Fruit fly (Drosophila melanogaster): ENCODE measurements around the gene xit.

The xit gene

dm6 chrX:6855366-6856200, 34.8 kb downstream of the xit start (continued):
- peak; percentile 29 for TF ChIP-seq Spps (tag; optimal IDR thresholded peaks at IDR 0.05)
- TF ChIP-seq danr (GFP tag; IDR thresholded peaks at IDR 0.05) = no peak
- TF ChIP-seq Scr (GFP tag; IDR thresholded peaks at IDR 0.05; ENCODE audit: partially characterized antibody) = no peak
- TF ChIP-seq twi (tag; optimal IDR thresholded peaks at IDR 0.05) = peak; percentile 82
- peak; percentile 84 for TF ChIP-seq fd96Cb (tag; optimal IDR thresholded peaks at IDR 0.05)
- peak; percentile 71 for TF ChIP-seq CG4820 (GFP tag; optimal IDR thresholded peaks at IDR 0.05)
- peak; percentile 90 for TF ChIP-seq lmd (GFP tag; IDR thresholded peaks at IDR 0.05)
- no peak for TF ChIP-seq CG31365 (tag; optimal IDR thresholded peaks at IDR 0.05)
- TF ChIP-seq seq (GFP tag; IDR thresholded peaks at IDR 0.05) = peak; percentile 88
- TF ChIP-seq Bteb2 (GFP tag; optimal IDR thresholded peaks at IDR 0.05) = peak; percentile 68
- peak; percentile 60 for TF ChIP-seq CG33213 (GFP tag; optimal IDR thresholded peaks at IDR 0.05)
- peak; percentile 88 for TF ChIP-seq Hsf (GFP tag; optimal IDR thresholded peaks at IDR 0.05)
- peak; percentile 83 for TF ChIP-seq CG17829 (tag; optimal IDR thresholded peaks at IDR 0.05)
- peak; percentile 88 for TF ChIP-seq slou (GFP tag; optimal IDR thresholded peaks at IDR 0.05)
- peak; percentile 81 for TF ChIP-seq Nf-YB (GFP tag; optimal IDR thresholded peaks at IDR 0.05)
- no peak for TF ChIP-seq repo (GFP tag; optimal IDR thresholded peaks at IDR 0.05)
- peak; percentile 62 for TF ChIP-seq vfl (GFP tag; optimal IDR thresholded peaks at IDR 0.05)
- peak; percentile 94 for TF ChIP-seq CG7556 (GFP tag; optimal IDR thresholded peaks at IDR 0.05)
- TF ChIP-seq peb (GFP tag; IDR thresholded peaks at IDR 0.05) = peak; percentile 18; the same call in 1 of the 2 replicates
- TF ChIP-seq CG10543 (GFP tag; optimal IDR thresholded peaks at IDR 0.05) = peak; percentile 81
- TF ChIP-seq eyg (GFP tag; optimal IDR thresholded peaks at IDR 0.05) = peak; percentile 61
- TF ChIP-seq CG4617 (GFP tag; optimal IDR thresholded peaks at IDR 0.05; ENCODE audit: borderline replicate concordance) = peak; percentile 9
- TF ChIP-seq HLH54F (GFP tag; optimal IDR thresholded peaks at IDR 0.05) = peak; percentile 19
- peak; percentile 50 for TF ChIP-seq psq (GFP tag; optimal IDR thresholded peaks at IDR 0.05)
- peak; percentile 73 for TF ChIP-seq nau (GFP tag; optimal IDR thresholded peaks at IDR 0.05)
- no peak for TF ChIP-seq zen2 (GFP tag; IDR thresholded peaks at IDR 0.05; ENCODE audit: partially characterized antibody)
- peak; percentile 42 for TF ChIP-seq fu2 (GFP tag; optimal IDR thresholded peaks at IDR 0.05)
- TF ChIP-seq CG7928 (GFP tag; optimal IDR thresholded peaks at IDR 0.05) = no peak
- peak; percentile 77 for TF ChIP-seq kay (GFP tag; optimal IDR thresholded peaks at IDR 0.05)
- TF ChIP-seq CG3163 (GFP tag; optimal IDR thresholded peaks at IDR 0.05) = peak; percentile 3
- no peak for TF ChIP-seq bigmax (GFP tag; optimal IDR thresholded peaks at IDR 0.05)
- peak; percentile 77 for TF ChIP-seq H15 (GFP tag; IDR thresholded peaks at IDR 0.05)
- no peak for TF ChIP-seq amos (GFP tag; IDR thresholded peaks at IDR 0.05; ENCODE audit: partially characterized antibody)
- TF ChIP-seq Oaz (GFP tag; IDR thresholded peaks at IDR 0.05) = no peak; the same call in none of the 2 replicates
- TF ChIP-seq da (GFP tag; optimal IDR thresholded peaks at IDR 0.05) = peak; percentile 61
- peak; percentile 91 for TF ChIP-seq CG9437 (GFP tag; optimal IDR thresholded peaks at IDR 0.05)
- peak; percentile 65 for TF ChIP-seq sisA (GFP tag; IDR thresholded peaks at IDR 0.05)
- TF ChIP-seq gt (GFP tag; IDR thresholded peaks at IDR 0.05) = 0 out of 2 replicates have a peak, but pooled peaks have one; percentile 10
- TF ChIP-seq CG1832 (GFP tag; optimal IDR thresholded peaks at IDR 0.05) = peak; percentile 60
- TF ChIP-seq CG3995 (GFP tag; optimal IDR thresholded peaks at IDR 0.05) = no peak
- no peak for TF ChIP-seq CG13287 (GFP tag; IDR thresholded peaks at IDR 0.05; ENCODE audit: partially characterized antibody)
- no peak for TF ChIP-seq HLH4C (GFP tag; IDR thresholded peaks at IDR 0.05; ENCODE audit: partially characterized antibody)
- peak; percentile 61 for TF ChIP-seq CG13624 (GFP tag; optimal IDR thresholded peaks at IDR 0.05)
- TF ChIP-seq Dp (GFP tag; optimal IDR thresholded peaks at IDR 0.05) = no peak
- no peak for TF ChIP-seq CG7271 (tag; optimal IDR thresholded peaks at IDR 0.05)
- TF ChIP-seq Hr78 (GFP tag; optimal IDR thresholded peaks at IDR 0.05) = peak in 1 of 2 experiments; percentile 85
- peak; percentile 78 for TF ChIP-seq CG43689 (GFP tag; IDR thresholded peaks at IDR 0.05)
- no peak for TF ChIP-seq Dip2 (GFP tag; IDR thresholded peaks at IDR 0.05)
- TF ChIP-seq CG12744 (GFP tag; optimal IDR thresholded peaks at IDR 0.05) = no peak
